Fruit fly (Drosophila melanogaster) whole organism, prepupa: Measurements from ENCODE around the gene ssp2.

Source experiments
- CG31627 ChIP-seq: fragments of 200-800 bp; sonication (Bioruptor generic); optimal IDR thresholded peaks from 3 replicates; lab custom pipeline; 2016; ENCODE audit warnings: missing biosample characterization, missing genetic modification characterization
- CG6854 ChIP-seq: fragments of 200-800 bp; sonication (Bioruptor generic); optimal IDR thresholded peaks from 2 replicates; lab custom pipeline; 2017; ENCODE audit warnings: missing biosample characterization, mild to moderate bottlenecking, missing genetic modification characterization
- Eip75B ChIP-seq: fragments of 200-800 bp; sonication (Bioruptor generic); optimal IDR thresholded peaks from 3 replicates; lab custom pipeline; 2016; ENCODE audit warnings: missing biosample characterization, missing genetic modification characterization
- Ets21C ChIP-seq: fragments of 200-800 bp; sonication (Bioruptor generic); optimal IDR thresholded peaks from 3 replicates; lab custom pipeline; 2016; ENCODE audit warnings: missing biosample characterization, missing genetic modification characterization
- Sox14 ChIP-seq: fragments of 200-800 bp; sonication (Bioruptor generic); optimal IDR thresholded peaks from 3 replicates; lab custom pipeline; 2016; ENCODE audit warnings: missing biosample characterization, missing genetic modification characterization
- dac ChIP-seq: fragments of 200-800 bp; sonication (Bioruptor generic); optimal IDR thresholded peaks from 2 replicates; lab custom pipeline; 2017; ENCODE audit warnings: missing biosample characterization, mild to moderate bottlenecking, missing genetic modification characterization
- eg ChIP-seq: fragments of 200-800 bp; sonication (Bioruptor generic); IDR thresholded peaks from 3 replicates; pipeline ENCODE4 v1.3.6; 2022; ENCODE audit warnings: missing biosample characterization, missing genetic modification characterization
- fd59A ChIP-seq: fragments of 200-800 bp; sonication (Bioruptor generic); optimal IDR thresholded peaks from 2 replicates; lab custom pipeline; 2017; ENCODE audit warnings: missing biosample characterization, mild to moderate bottlenecking, missing genetic modification characterization, missing genetic modification reagents
- salr ChIP-seq, 2 experiments: fragments of 200-800 bp; sonication (Bioruptor generic); optimal IDR thresholded peaks; 3 replicates each; lab custom pipeline; 2016 to 2018; ENCODE audit warnings: missing biosample characterization in 2 of 2, missing genetic modification characterization in 2 of 2, mild to moderate bottlenecking in 1 of 2
- topi ChIP-seq: fragments of 200-800 bp; sonication (Bioruptor generic); optimal IDR thresholded peaks from 3 replicates; lab custom pipeline; 2016; ENCODE audit warnings: missing biosample characterization, missing genetic modification characterization

DNA sequence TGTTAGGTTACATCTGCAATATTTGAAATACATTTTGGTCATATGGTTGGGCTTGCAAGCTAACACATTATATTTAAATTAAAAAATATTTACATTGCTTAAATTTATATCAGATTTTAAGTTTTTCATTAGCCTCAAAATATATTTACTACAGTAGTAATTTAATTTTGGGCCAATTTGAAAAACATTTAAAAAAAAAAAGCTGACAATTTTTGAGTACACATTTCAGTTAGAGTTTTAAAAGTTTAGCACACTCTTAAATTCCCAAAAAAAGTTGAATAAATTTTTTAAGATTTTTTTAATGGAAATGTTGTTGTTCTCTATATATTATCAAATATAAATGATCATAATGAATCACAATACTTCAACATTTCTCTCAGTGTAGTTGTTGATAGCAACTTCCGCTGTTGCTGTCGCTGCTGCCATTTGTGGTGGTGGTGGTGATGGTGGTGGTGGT is 7.8 kb upstream of the ssp2 start:
- peak; percentile 12 for TF ChIP-seq topi (GFP tag; lab: Kevin White, UChicago)
- TF ChIP-seq CG31627, result peak; percentile 24
- TF ChIP-seq salr (GFP tag; optimal IDR thresholded peaks at IDR 0.05; lab: Kevin White, UChicago), result peak in 1 of 2 experiments; percentile 89
- peak; percentile 64; the same call in 1 of the 3 replicates for TF ChIP-seq eg (GFP tag; lab: Robert Waterston, UW)
- TF ChIP-seq Eip75B (GFP tag; lab: Kevin White, UChicago), result peak; percentile 51
- TF ChIP-seq Sox14, result peak; percentile 20
- TF ChIP-seq Ets21C (GFP tag; lab: Kevin White, UChicago), result no peak
- no peak for TF ChIP-seq fd59A (GFP tag; lab: Kevin White, UChicago)
- peak; percentile 34 for TF ChIP-seq dac (GFP tag; lab: Kevin White, UChicago)
- TF ChIP-seq CG6854 (GFP tag; lab: Kevin White, UChicago), result no peak
